Worm (Caenorhabditis elegans) whole organism, mixed stage, embryonic: ENCODE data around the gene syx-16.

Source experiments
- M03D4.4 ChIP-seq: sonication (generic microtip); optimal IDR thresholded peaks from 2 replicates; lab custom pipeline; 2017; ENCODE audit warnings: mild to moderate bottlenecking, missing genetic modification characterization, missing compliant biosample characterization
- bed-3 ChIP-seq: fragments of 200-800 bp; sonication (Bioruptor generic); optimal IDR thresholded peaks from 3 replicates; lab custom pipeline; 2018; ENCODE audit warnings: mild to moderate bottlenecking, missing genetic modification characterization, moderate library complexity, missing compliant biosample characterization
- blmp-1 ChIP-seq: fragments of 150-350 bp; optimal IDR thresholded peaks from 2 replicates; lab custom pipeline; 2014; ENCODE audit warnings: missing biosample characterization, missing genetic modification characterization
- ceh-43 ChIP-seq: fragments of 200-800 bp; sonication (Bioruptor generic); optimal IDR thresholded peaks from 2 replicates; lab custom pipeline; 2018; ENCODE audit warnings: mild to moderate bottlenecking, missing genetic modification characterization, moderate library complexity, missing compliant biosample characterization
- ces-1 ChIP-seq: fragments of 150-350 bp; optimal IDR thresholded peaks from 2 replicates; lab custom pipeline; 2014; ENCODE audit warnings: missing biosample characterization, missing genetic modification reagents, missing genetic modification characterization
- cnd-1 ChIP-seq: fragments of 200-800 bp; sonication (Bioruptor generic); optimal IDR thresholded peaks from 2 replicates; lab custom pipeline; 2018; ENCODE audit warnings: mild to moderate bottlenecking, missing genetic modification characterization, missing compliant biosample characterization
- drap-1 ChIP-seq: fragments of 200-800 bp; sonication (Bioruptor generic); optimal IDR thresholded peaks from 3 replicates; lab custom pipeline; 2018; ENCODE audit warnings: mild to moderate bottlenecking, missing genetic modification characterization, missing compliant biosample characterization
- elt-1 ChIP-seq: sonication (generic microtip); optimal IDR thresholded peaks from 2 replicates; lab custom pipeline; 2017; ENCODE audit warnings: missing genetic modification characterization, mild to moderate bottlenecking, missing compliant biosample characterization, antibody characterized with exemption, moderate library complexity, borderline replicate concordance; ENCODE audit not compliant: insufficient read depth
- elt-3 ChIP-seq: fragments of 150-350 bp; optimal IDR thresholded peaks from 2 replicates; lab custom pipeline; 2014; ENCODE audit warnings: missing biosample characterization, missing genetic modification characterization
- flh-1 ChIP-seq: fragments of 200-800 bp; sonication (Bioruptor generic); optimal IDR thresholded peaks from 2 replicates; lab custom pipeline; 2018; ENCODE audit warnings: mild to moderate bottlenecking, missing genetic modification characterization, moderate library complexity, missing compliant biosample characterization
- ham-2 ChIP-seq: fragments of 200-800 bp; sonication (Bioruptor generic); optimal IDR thresholded peaks from 2 replicates; lab custom pipeline; 2018; ENCODE audit warnings: mild to moderate bottlenecking, missing genetic modification characterization, missing compliant biosample characterization
- hlh-1 ChIP-seq: fragments of 150-350 bp; optimal IDR thresholded peaks from 2 replicates; lab custom pipeline; 2014; ENCODE audit warnings: missing biosample characterization, missing genetic modification reagents, missing genetic modification characterization
- lin-32 ChIP-seq: fragments of 200-800 bp; sonication (Bioruptor generic); optimal IDR thresholded peaks from 2 replicates; lab custom pipeline; 2018; ENCODE audit warnings: mild to moderate bottlenecking, missing genetic modification characterization, missing compliant biosample characterization
- mab-5 ChIP-seq: fragments of 150-350 bp; optimal IDR thresholded peaks from 2 replicates; lab custom pipeline; 2014; ENCODE audit warnings: missing biosample characterization, missing genetic modification characterization
- mls-2 ChIP-seq: sonication (generic microtip); optimal IDR thresholded peaks from 2 replicates; lab custom pipeline; 2016; ENCODE audit warnings: mild to moderate bottlenecking, missing genetic modification characterization, moderate library complexity, missing compliant biosample characterization
- nhr-12 ChIP-seq: fragments of 150-350 bp; optimal IDR thresholded peaks from 2 replicates; lab custom pipeline; 2014; ENCODE audit warnings: missing biosample characterization, missing genetic modification characterization
- nhr-2 ChIP-seq: fragments of 150-350 bp; optimal IDR thresholded peaks from 2 replicates; lab custom pipeline; 2014; ENCODE audit warnings: missing biosample characterization, missing genetic modification characterization
- nhr-237 ChIP-seq: fragments of 150-350 bp; optimal IDR thresholded peaks from 2 replicates; lab custom pipeline; 2014; ENCODE audit warnings: missing biosample characterization, missing genetic modification characterization
- nhr-28 ChIP-seq: fragments of 150-350 bp; optimal IDR thresholded peaks from 2 replicates; lab custom pipeline; 2014; ENCODE audit warnings: missing biosample characterization, missing genetic modification characterization
- nhr-76 ChIP-seq: sonication (generic microtip); optimal IDR thresholded peaks from 2 replicates; lab custom pipeline; 2017; ENCODE audit warnings: missing biosample characterization, missing genetic modification characterization
- pha-4 ChIP-seq: fragments of 150-350 bp; optimal IDR thresholded peaks from 2 replicates; lab custom pipeline; 2018; ENCODE audit warnings: missing biosample characterization, missing genetic modification reagents, missing genetic modification characterization
- sem-2 ChIP-seq: fragments of 200-800 bp; sonication (Bioruptor generic); optimal IDR thresholded peaks from 2 replicates; lab custom pipeline; 2018; ENCODE audit warnings: mild to moderate bottlenecking, missing genetic modification characterization, missing compliant biosample characterization
- snpc-4 ChIP-seq: fragments of 150-350 bp; optimal IDR thresholded peaks from 2 replicates; lab custom pipeline; 2014; ENCODE audit warnings: missing biosample characterization, missing genetic modification characterization
- sptf-1 ChIP-seq: sonication (generic microtip); optimal IDR thresholded peaks from 2 replicates; lab custom pipeline; 2017; ENCODE audit warnings: mild to moderate bottlenecking, missing genetic modification characterization, moderate library complexity, missing compliant biosample characterization
- unc-120 ChIP-seq: sonication (generic microtip); optimal IDR thresholded peaks from 2 replicates; lab custom pipeline; 2017; ENCODE audit warnings: missing genetic modification characterization, missing compliant biosample characterization; ENCODE audit not compliant: poor library complexity, severe bottlenecking
- unc-39 ChIP-seq: fragments of 150-350 bp; optimal IDR thresholded peaks from 2 replicates; lab custom pipeline; 2014; ENCODE audit warnings: missing biosample characterization, missing genetic modification characterization
- unc-62 ChIP-seq: fragments of 150-350 bp; optimal IDR thresholded peaks from 2 replicates; lab custom pipeline; 2014; ENCODE audit warnings: missing biosample characterization, missing genetic modification reagents, missing genetic modification characterization
- zip-8 ChIP-seq: fragments of 150-350 bp; optimal IDR thresholded peaks from 2 replicates; lab custom pipeline; 2014; ENCODE audit warnings: missing biosample characterization, missing genetic modification characterization
- ztf-11 ChIP-seq: fragments of 150-350 bp; optimal IDR thresholded peaks from 2 replicates; lab custom pipeline; 2014; ENCODE audit warnings: missing biosample characterization, missing genetic modification characterization

syx-16 gene

ce11 chrIII:5224908-5225307, 16.0 kb upstream of the syx-16 start:
- TF ChIP-seq hlh-1 (no peak), nhr-2 (no peak), unc-39 (tag; lab: Kevin White, UChicago) (no peak), mab-5 (no peak), lin-32 (GFP tag; lab: Kevin White, UChicago) (no peak), unc-120 (tag; lab: Kevin White, UChicago) (no peak), nhr-12 (tag; lab: Kevin White, UChicago) (no peak), nhr-237 (tag; lab: Kevin White, UChicago) (no peak), zip-8 (tag; lab: Kevin White, UChicago) (no peak), unc-62 (GFP tag; lab: Kevin White, UChicago) (no peak), elt-1 (tag; lab: Kevin White, UChicago) (no peak), elt-3 (no peak)

ce11 chrIII:5222777-5223176, 13.9 kb upstream of the syx-16 start:
- TF ChIP-seq nhr-12 (tag; lab: Kevin White, UChicago) = no peak
- peak; percentile 8 for TF ChIP-seq pha-4

ce11 chrIII:5221820-5222219, 12.9 kb upstream of the syx-16 start:
- no peak for TF ChIP-seq zip-8 (tag; lab: Kevin White, UChicago)
- TF ChIP-seq ham-2 (GFP tag; lab: Kevin White, UChicago) = no peak
- no peak for TF ChIP-seq nhr-237 (tag; lab: Kevin White, UChicago)
- no peak for TF ChIP-seq mab-5
- no peak for TF ChIP-seq nhr-28 (tag; lab: Kevin White, UChicago)
- no peak for TF ChIP-seq ceh-43 (GFP tag; lab: Kevin White, UChicago)
- no peak for TF ChIP-seq drap-1 (GFP tag; lab: Kevin White, UChicago)
- TF ChIP-seq lin-32 (GFP tag; lab: Kevin White, UChicago) = no peak
- no peak for TF ChIP-seq unc-39 (tag; lab: Kevin White, UChicago)
- no peak for TF ChIP-seq pha-4
- no peak for TF ChIP-seq ztf-11
- no peak for TF ChIP-seq ces-1 (GFP tag; lab: Kevin White, UChicago)
- no peak for TF ChIP-seq hlh-1
- TF ChIP-seq flh-1 (GFP tag; lab: Kevin White, UChicago) = no peak

ce11 chrIII:5218687-5219086, 9.8 kb upstream of the syx-16 start, which contains the start of gene ZC155.2:
ZC155.2 (plus strand) TSS chrIII:5218987.
- no peak for TF ChIP-seq sptf-1 (tag; lab: Kevin White, UChicago)
- no peak for TF ChIP-seq snpc-4 (tag; lab: Kevin White, UChicago)
- no peak for TF ChIP-seq pha-4
- no peak for TF ChIP-seq mls-2 (tag; lab: Kevin White, UChicago)
- no peak for TF ChIP-seq nhr-12 (tag; lab: Kevin White, UChicago)
- TF ChIP-seq sem-2 (GFP tag; lab: Kevin White, UChicago) = no peak
- TF ChIP-seq drap-1 (GFP tag; lab: Kevin White, UChicago) = no peak
- TF ChIP-seq hlh-1 = no peak
- no peak for TF ChIP-seq blmp-1
- no peak for TF ChIP-seq lin-32 (GFP tag; lab: Kevin White, UChicago)
- TF ChIP-seq nhr-76 (tag; lab: Kevin White, UChicago) = no peak
- no peak for TF ChIP-seq M03D4.4 (tag; lab: Kevin White, UChicago)

- no peak for TF ChIP-seq cnd-1
- no peak for TF ChIP-seq bed-3 (GFP tag; lab: Kevin White, UChicago)
- TF ChIP-seq lin-32 (GFP tag; lab: Kevin White, UChicago) = no peak
- no peak for TF ChIP-seq snpc-4 (tag; lab: Kevin White, UChicago)
These were observed 8.6 kb upstream of the syx-16 start, which contains the start of gene cutl-19 for ce11 chrIII:5217511-5217910. cutl-19 (minus strand) TSS chrIII:5217611.

- no peak for TF ChIP-seq unc-120 (tag; lab: Kevin White, UChicago)
These were observed 6.5 kb upstream of the syx-16 start, which contains the start of gene ZC155.4 for ce11 chrIII:5215375-5215774. ZC155.4 (minus strand) TSS chrIII:5215475.
